Fruit fly (Drosophila melanogaster): ENCODE measurements around the gene Indy-2.

Indy-2 gene

DNA sequence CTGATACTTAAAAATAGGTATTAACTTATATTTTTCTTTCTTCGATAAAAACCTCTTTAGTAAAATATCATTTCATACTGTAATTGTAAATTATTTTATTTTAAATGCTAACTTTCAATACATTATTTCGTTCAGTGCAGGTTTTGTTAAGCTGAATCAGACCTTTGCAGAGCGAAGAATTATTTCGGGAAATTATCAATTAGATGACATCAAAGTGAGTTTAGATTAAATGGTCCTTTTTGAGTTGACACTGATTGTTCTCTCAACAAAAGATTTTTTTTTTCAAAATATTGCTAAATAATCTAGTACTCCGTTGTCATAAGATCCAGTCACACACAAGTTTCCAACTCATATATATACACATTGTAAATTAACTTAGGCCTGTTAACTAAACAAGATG lies at the start of gene Indy-2, which contains the start of gene CG33934:
Gene Indy-2, plus strand, starts transcription at position 301 of the 400 bp plus-strand sequence.
Gene CG33934, plus strand, starts transcription at position 301 of the 400 bp plus-strand sequence.
- no peak for TF ChIP-seq psq (optimal IDR thresholded peaks at IDR 0.05)
- TF ChIP-seq CG8478 (optimal IDR thresholded peaks at IDR 0.05) = no peak
- no peak for TF ChIP-seq usp (GFP tag; optimal IDR thresholded peaks at IDR 0.05)
- TF ChIP-seq EcR (GFP tag; optimal IDR thresholded peaks at IDR 0.05) = no peak
- TF ChIP-seq Dll (optimal IDR thresholded peaks at IDR 0.05) = no peak
- TF ChIP-seq pan (optimal IDR thresholded peaks at IDR 0.05) = no peak

DNA sequence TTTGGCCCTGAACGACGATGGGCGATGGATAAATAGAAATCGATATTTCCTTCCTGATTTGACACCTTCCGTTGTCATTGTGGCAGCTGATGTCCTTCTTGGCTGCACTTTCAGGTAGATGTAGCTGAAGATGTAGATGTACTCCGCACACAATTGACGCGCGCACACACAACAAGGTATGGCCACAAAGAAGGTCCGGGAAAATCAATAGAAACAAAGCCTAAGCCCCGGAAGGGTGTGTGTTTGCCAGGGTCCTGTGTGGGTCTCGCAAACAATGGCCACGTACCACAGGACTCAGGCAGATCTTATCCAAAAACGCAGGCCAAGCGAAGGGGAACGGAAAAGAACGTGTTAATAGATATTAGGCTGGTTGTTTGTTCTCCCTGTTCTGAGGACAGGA lies 47.1 kb upstream of the Indy-2 start:
- TF ChIP-seq CG8478 (optimal IDR thresholded peaks at IDR 0.05) (no peak), EcR (GFP tag; optimal IDR thresholded peaks at IDR 0.05) (no peak), pan (optimal IDR thresholded peaks at IDR 0.05) (no peak), usp (GFP tag; optimal IDR thresholded peaks at IDR 0.05) (no peak), psq (optimal IDR thresholded peaks at IDR 0.05) (no peak), Dll (optimal IDR thresholded peaks at IDR 0.05) (no peak)

- no peak for TF ChIP-seq CG8478 (optimal IDR thresholded peaks at IDR 0.05)
- no peak for TF ChIP-seq usp (GFP tag; optimal IDR thresholded peaks at IDR 0.05)
- TF ChIP-seq psq (optimal IDR thresholded peaks at IDR 0.05) = no peak
- no peak for TF ChIP-seq Dll (optimal IDR thresholded peaks at IDR 0.05)
- no peak for TF ChIP-seq pan (optimal IDR thresholded peaks at IDR 0.05)
- no peak for TF ChIP-seq EcR (GFP tag; optimal IDR thresholded peaks at IDR 0.05)
Observed at dm6 chr3R:19996433-19996832, 46.1 kb upstream of the Indy-2 start.

DNA sequence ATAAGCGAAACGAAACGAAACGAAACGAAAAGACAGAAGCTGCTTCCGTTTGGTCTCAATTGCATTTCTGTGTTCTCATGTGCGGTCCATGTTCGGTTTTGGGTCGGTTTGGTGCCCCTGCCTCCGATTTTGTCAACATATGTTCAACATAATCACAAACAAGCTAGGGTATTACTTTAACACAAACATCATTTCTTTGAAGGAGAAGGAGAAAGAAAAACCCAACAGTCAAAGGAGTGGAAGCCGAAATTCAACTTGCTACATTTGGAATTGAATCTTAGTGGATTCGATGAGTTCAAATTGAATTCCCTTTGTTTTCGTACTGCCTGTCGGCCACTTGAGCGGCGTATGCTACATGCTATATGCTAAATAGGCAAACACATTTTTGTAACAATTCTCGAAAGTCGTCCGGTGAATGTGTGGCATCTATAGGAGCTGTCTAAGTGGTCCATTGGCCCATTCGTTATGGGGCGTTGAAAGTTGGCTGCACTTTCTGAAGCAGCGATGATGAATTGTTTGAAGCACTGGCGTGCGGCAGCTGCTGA lies 45.0 kb upstream of the Indy-2 start:
- TF ChIP-seq psq (optimal IDR thresholded peaks at IDR 0.05) (no peak), usp (GFP tag; optimal IDR thresholded peaks at IDR 0.05) (no peak), pan (optimal IDR thresholded peaks at IDR 0.05) (no peak), CG8478 (optimal IDR thresholded peaks at IDR 0.05) (no peak), Dll (optimal IDR thresholded peaks at IDR 0.05) (no peak), EcR (GFP tag; optimal IDR thresholded peaks at IDR 0.05) (no peak)

DNA sequence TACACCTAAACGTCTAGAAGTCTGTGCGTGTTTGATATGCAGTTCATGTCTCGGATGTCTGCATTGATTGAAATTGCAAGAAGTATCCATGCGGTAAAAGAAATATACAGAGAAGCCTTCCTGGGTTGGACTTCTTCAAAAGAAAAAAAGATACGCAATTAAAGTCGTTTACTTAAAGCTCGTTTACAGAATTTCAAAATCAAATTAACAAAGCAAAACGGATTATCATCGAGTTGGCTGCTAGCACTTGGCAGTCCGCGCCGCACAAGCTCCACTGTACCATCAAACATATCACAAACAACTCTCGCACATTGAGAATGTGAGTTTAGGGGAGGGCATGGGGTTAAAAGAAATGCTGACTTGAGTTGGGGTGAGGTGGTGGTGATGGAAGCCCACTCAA lies 44.1 kb upstream of the Indy-2 start:
- TF ChIP-seq psq (optimal IDR thresholded peaks at IDR 0.05) = no peak
- TF ChIP-seq CG8478 (optimal IDR thresholded peaks at IDR 0.05) = no peak
- TF ChIP-seq usp (GFP tag; optimal IDR thresholded peaks at IDR 0.05) = no peak
- TF ChIP-seq EcR (GFP tag; optimal IDR thresholded peaks at IDR 0.05) = no peak
- no peak for TF ChIP-seq pan (optimal IDR thresholded peaks at IDR 0.05)
- TF ChIP-seq Dll (optimal IDR thresholded peaks at IDR 0.05) = no peak

DNA sequence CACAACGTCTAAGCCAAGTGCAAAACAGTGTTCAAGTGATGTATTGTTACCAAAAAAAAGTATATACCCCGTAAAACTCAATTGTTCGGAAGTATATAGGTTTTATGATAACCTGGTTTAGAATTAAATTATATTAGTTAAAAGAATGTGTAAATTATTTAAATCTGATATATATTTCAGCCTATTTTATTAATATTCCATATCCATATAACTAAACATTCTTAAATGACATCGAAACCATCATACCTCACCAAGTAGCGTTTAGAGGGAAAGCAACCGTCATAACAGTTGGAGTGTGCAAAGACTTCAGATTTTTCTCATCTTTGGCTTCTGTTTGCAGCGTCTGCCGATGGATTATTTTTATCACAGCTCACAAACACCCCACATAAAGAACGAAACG lies 43.1 kb upstream of the Indy-2 start:
- peak; percentile 76 for TF ChIP-seq pan (optimal IDR thresholded peaks at IDR 0.05)
- TF ChIP-seq EcR (GFP tag; optimal IDR thresholded peaks at IDR 0.05) = no peak

- TF ChIP-seq usp (GFP tag; optimal IDR thresholded peaks at IDR 0.05) (no peak), Dll (optimal IDR thresholded peaks at IDR 0.05) (no peak), EcR (GFP tag; optimal IDR thresholded peaks at IDR 0.05) (no peak), pan (optimal IDR thresholded peaks at IDR 0.05) (no peak), psq (optimal IDR thresholded peaks at IDR 0.05) (no peak), CG8478 (optimal IDR thresholded peaks at IDR 0.05) (no peak)
Observed at dm6 chr3R:20001595-20001997, 41.0 kb upstream of the Indy-2 start.

DNA sequence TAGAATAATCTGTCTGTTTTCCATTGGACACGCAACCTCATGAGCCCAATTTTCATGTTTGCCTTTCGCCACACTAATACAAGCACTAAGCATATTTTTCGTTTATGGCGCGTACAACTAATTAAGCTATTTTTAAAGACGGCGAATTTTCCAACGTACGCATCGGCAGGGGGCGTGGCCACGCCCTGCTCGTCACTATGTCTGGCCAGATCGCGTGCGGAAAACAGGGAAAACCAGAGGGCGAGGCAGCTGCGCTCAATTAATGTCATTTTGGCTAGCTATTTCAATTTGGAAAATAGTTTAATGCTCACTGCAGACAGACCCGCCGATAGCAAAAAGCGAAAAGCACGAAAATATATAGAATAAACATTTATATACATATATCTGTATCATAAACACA lies 37.9 kb upstream of the Indy-2 start:
- no peak for TF ChIP-seq usp (GFP tag; optimal IDR thresholded peaks at IDR 0.05)
- TF ChIP-seq CG8478 (optimal IDR thresholded peaks at IDR 0.05) = no peak
- TF ChIP-seq pan (optimal IDR thresholded peaks at IDR 0.05) = no peak
- no peak for TF ChIP-seq EcR (GFP tag; optimal IDR thresholded peaks at IDR 0.05)
- no peak for TF ChIP-seq Dll (optimal IDR thresholded peaks at IDR 0.05)
- no peak for TF ChIP-seq psq (optimal IDR thresholded peaks at IDR 0.05)

dm6 chr3R:20006617-20007016 lies 35.9 kb upstream of the Indy-2 start:
- TF ChIP-seq usp (GFP tag; optimal IDR thresholded peaks at IDR 0.05) (no peak), pan (optimal IDR thresholded peaks at IDR 0.05) (no peak), EcR (GFP tag; optimal IDR thresholded peaks at IDR 0.05) (no peak), psq (optimal IDR thresholded peaks at IDR 0.05) (no peak), CG8478 (optimal IDR thresholded peaks at IDR 0.05) (no peak), Dll (optimal IDR thresholded peaks at IDR 0.05) (no peak)

dm6 chr3R:20007399-20008285 lies 34.9 kb upstream of the Indy-2 start:
- TF ChIP-seq usp (GFP tag; optimal IDR thresholded peaks at IDR 0.05) (no peak), psq (optimal IDR thresholded peaks at IDR 0.05) (no peak), pan (optimal IDR thresholded peaks at IDR 0.05) (no peak), CG8478 (optimal IDR thresholded peaks at IDR 0.05) (no peak), Dll (optimal IDR thresholded peaks at IDR 0.05) (no peak), EcR (GFP tag; optimal IDR thresholded peaks at IDR 0.05) (no peak)

dm6 chr3R:20008372-20009051 lies 34.0 kb upstream of the Indy-2 start, which contains the start of the genes Hs6st and MED25:
Gene Hs6st (minus strand): TSS chr3R:20008512.
Gene MED25 (plus strand): TSS chr3R:20008947.
- TF ChIP-seq CG8478 (optimal IDR thresholded peaks at IDR 0.05) (no peak), usp (GFP tag; optimal IDR thresholded peaks at IDR 0.05) (no peak), Dll (optimal IDR thresholded peaks at IDR 0.05) (no peak), psq (optimal IDR thresholded peaks at IDR 0.05) (peak; percentile 48), pan (optimal IDR thresholded peaks at IDR 0.05) (no peak)

DNA sequence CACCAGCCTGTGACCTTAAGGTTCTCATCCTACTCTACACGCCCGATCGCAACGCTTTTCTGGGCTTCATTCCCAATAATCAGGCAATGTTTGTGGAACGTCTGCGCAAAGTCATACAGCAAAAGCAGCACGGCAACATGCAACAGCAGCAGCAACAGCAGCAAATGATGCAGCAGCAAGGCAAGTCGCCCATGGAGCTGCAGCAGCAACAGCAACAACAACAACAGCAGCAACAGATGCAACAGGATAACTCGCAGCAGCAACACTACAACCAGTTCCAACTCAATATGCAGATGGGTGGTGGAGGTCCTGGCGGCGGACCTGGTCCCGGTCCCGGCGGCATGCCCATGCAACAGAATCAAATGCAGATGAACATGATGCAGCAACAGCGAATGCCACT lies 31.6 kb upstream of the Indy-2 start:
- TF ChIP-seq pan (optimal IDR thresholded peaks at IDR 0.05) = no peak
- no peak for TF ChIP-seq psq (optimal IDR thresholded peaks at IDR 0.05)
- TF ChIP-seq EcR (GFP tag; optimal IDR thresholded peaks at IDR 0.05) = no peak
- TF ChIP-seq usp (GFP tag; optimal IDR thresholded peaks at IDR 0.05) = no peak
- TF ChIP-seq Dll (optimal IDR thresholded peaks at IDR 0.05) = no peak
- no peak for TF ChIP-seq CG8478 (optimal IDR thresholded peaks at IDR 0.05)

Measured in whole organism.